Worm (Caenorhabditis elegans) whole organism, L3 larva: ENCODE measurements around the gene srsx-25.

Experiments
- mdl-1 ChIP-seq: fragments of 150-350 bp; optimal IDR thresholded peaks from 2 replicates; lab custom pipeline; 2014; ENCODE audit warnings: missing biosample characterization, missing genetic modification characterization
- pqm-1 ChIP-seq: fragments of 150-350 bp; optimal IDR thresholded peaks from 2 replicates; lab custom pipeline; 2017; ENCODE audit warnings: missing biosample characterization, missing genetic modification characterization, inconsistent platforms
- ztf-4 ChIP-seq: fragments of 150-350 bp; optimal IDR thresholded peaks from 2 replicates; lab custom pipeline; 2014; ENCODE audit warnings: missing biosample characterization, missing genetic modification characterization

ce11 chrIV:13346078-13346477 lies 18.9 kb upstream of the srsx-25 start:
- TF ChIP-seq mdl-1 (tag; lab: Kevin White, UChicago) = no peak
- peak; percentile 64 for TF ChIP-seq pqm-1 (tag; lab: Kevin White, UChicago)
- TF ChIP-seq ztf-4 (tag; lab: Kevin White, UChicago) = no peak
